Worm (Caenorhabditis elegans): ENCODE measurements around the gene C53A3.1.

DNA sequence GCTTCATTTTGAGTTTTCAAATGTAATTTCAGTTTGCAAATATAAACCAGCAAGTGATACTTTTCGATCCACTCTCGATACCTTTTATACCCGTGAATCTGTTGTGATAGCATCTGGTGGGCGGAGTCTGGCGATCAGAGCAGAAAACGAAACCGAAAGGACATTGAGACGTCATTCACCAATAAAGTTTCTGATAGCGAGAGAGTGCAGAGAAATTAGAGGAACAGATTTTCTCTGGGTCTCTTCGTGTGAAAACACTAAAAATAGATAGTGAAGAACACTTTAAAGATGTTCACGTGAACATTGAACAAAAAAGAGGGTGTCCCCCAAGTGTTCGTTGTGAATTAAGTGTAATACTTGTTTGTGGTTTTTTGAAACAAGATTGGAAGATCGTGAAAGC is 3.8 kb upstream of the C53A3.1 start, which contains the start of gene pgph-3:
- TF ChIP-seq blmp-1 (tag; optimal IDR thresholded peaks at IDR 0.05) (peak; percentile 46), ceh-39 (tag; optimal IDR thresholded peaks at IDR 0.05) (no peak), snpc-4 (tag; optimal IDR thresholded peaks at IDR 0.05) (no peak), nhr-76 (tag; optimal IDR thresholded peaks at IDR 0.05) (no peak), sptf-1 (tag; optimal IDR thresholded peaks at IDR 0.05) (no peak), unc-120 (tag; optimal IDR thresholded peaks at IDR 0.05; ENCODE audit: poor library complexity, severe bottlenecking) (peak; percentile 40)
